Fruit fly (Drosophila melanogaster) Kc167 (cell line): Measurements from ENCODE around the gene AlkB.

Source experiments
- Myc ChIP-seq: fragments of >200 bp; optimal IDR thresholded peaks from 2 replicates; lab custom pipeline; 2017; ENCODE audit warnings: missing external identifiers
- Sin3A ChIP-seq: fragments of >200 bp; optimal IDR thresholded peaks from 2 replicates; lab custom pipeline; 2018; ENCODE audit warnings: missing external identifiers
- h ChIP-seq: fragments of >200 bp; optimal IDR thresholded peaks from 3 replicates; lab custom pipeline; 2018; ENCODE audit warnings: missing external identifiers
- insv ChIP-seq: fragments of >200 bp; optimal IDR thresholded peaks from 3 replicates; lab custom pipeline; 2018; ENCODE audit warnings: missing external identifiers
- psq ChIP-seq: fragments of >200 bp; optimal IDR thresholded peaks from 2 replicates; lab custom pipeline; 2017; ENCODE audit warnings: missing external identifiers
- ttk ChIP-seq: sonication (Bioruptor generic); optimal IDR thresholded peaks from 2 replicates; lab custom pipeline; 2017; ENCODE audit warnings: missing external identifiers

Gene AlkB

dm6 chrX:15868781-15869180 lies 9.5 kb upstream of the AlkB start:
- TF ChIP-seq Myc (lab: Kevin White, UChicago), result no peak
- peak; percentile 81 for TF ChIP-seq ttk (lab: Kevin White, UChicago)

dm6 chrX:15867863-15868262 lies 8.6 kb upstream of the AlkB start, which contains the start of gene Gapdh2:
Gene Gapdh2, plus strand, starts transcription at chrX:15868145.
- TF ChIP-seq Sin3A, result no peak
- no peak for TF ChIP-seq insv (lab: Kevin White, UChicago)
- TF ChIP-seq ttk (lab: Kevin White, UChicago), result no peak
- TF ChIP-seq h (lab: Kevin White, UChicago), result no peak
- no peak for TF ChIP-seq Myc (lab: Kevin White, UChicago)
- no peak for TF ChIP-seq psq

dm6 chrX:15866799-15867412 lies 7.6 kb upstream of the AlkB start:
- TF ChIP-seq Sin3A (no peak), ttk (lab: Kevin White, UChicago) (no peak), psq (no peak), Myc (lab: Kevin White, UChicago) (no peak), insv (lab: Kevin White, UChicago) (no peak), h (lab: Kevin White, UChicago) (no peak)

dm6 chrX:15866032-15866431 lies 6.7 kb upstream of the AlkB start:
- no peak for TF ChIP-seq insv (lab: Kevin White, UChicago)
- TF ChIP-seq Sin3A, result no peak
- TF ChIP-seq ttk (lab: Kevin White, UChicago), result no peak
- TF ChIP-seq h (lab: Kevin White, UChicago), result no peak
- no peak for TF ChIP-seq psq
- no peak for TF ChIP-seq Myc (lab: Kevin White, UChicago)

- TF ChIP-seq Myc (lab: Kevin White, UChicago), result no peak
- TF ChIP-seq ttk (lab: Kevin White, UChicago), result no peak
- no peak for TF ChIP-seq Sin3A
- no peak for TF ChIP-seq h (lab: Kevin White, UChicago)
- no peak for TF ChIP-seq insv (lab: Kevin White, UChicago)
- TF ChIP-seq psq, result no peak
Observed at dm6 chrX:15860479-15860878, 1.2 kb upstream of the AlkB start.

dm6 chrX:15859869-15860268 lies 582 bp upstream of the AlkB start, which contains the start of gene Gbeta13F:
Gene Gbeta13F, plus strand, starts transcription at chrX:15860115.
- TF ChIP-seq ttk (lab: Kevin White, UChicago) (no peak), Sin3A (no peak), Myc (lab: Kevin White, UChicago) (no peak), h (lab: Kevin White, UChicago) (no peak)

- TF ChIP-seq h (lab: Kevin White, UChicago) (no peak), psq (no peak), Sin3A (no peak), ttk (lab: Kevin White, UChicago) (no peak), insv (lab: Kevin White, UChicago) (no peak), Myc (lab: Kevin White, UChicago) (no peak)
Observed at dm6 chrX:15857601-15858284, 1.5 kb downstream of the AlkB start, which contains the start of the genes CG46440 and Myb. Gene CG46440, minus strand, starts transcription at chrX:15857823. Gene Myb, minus strand, starts transcription at chrX:15857823.

- TF ChIP-seq insv (lab: Kevin White, UChicago) (no peak), Myc (lab: Kevin White, UChicago) (no peak), Sin3A (no peak), h (lab: Kevin White, UChicago) (no peak), psq (no peak), ttk (lab: Kevin White, UChicago) (no peak)
Observed at dm6 chrX:15852815-15853542, 6.3 kb downstream of the AlkB start, which contains the start of the genes UBL3 and CG15914. Gene UBL3, minus strand, starts transcription at chrX:15853175. Gene CG15914, plus strand, starts transcription at chrX:15853421.

- TF ChIP-seq Myc (lab: Kevin White, UChicago), result no peak
Observed at dm6 chrX:15849021-15849420, 10.3 kb downstream of the AlkB start, which contains the start of gene sun. Gene sun, minus strand, starts transcription at chrX:15849258.

- TF ChIP-seq Sin3A (no peak), h (lab: Kevin White, UChicago) (no peak), ttk (lab: Kevin White, UChicago) (no peak), psq (no peak), insv (lab: Kevin White, UChicago) (no peak), Myc (lab: Kevin White, UChicago) (no peak)
Observed at dm6 chrX:15844139-15844538, 15.1 kb downstream of the AlkB start, which contains the start of the genes ArgRS and CG8578. Gene ArgRS, minus strand, starts transcription at chrX:15844145. Gene CG8578, plus strand, starts transcription at chrX:15844476.

- no peak for TF ChIP-seq psq
- no peak for TF ChIP-seq h (lab: Kevin White, UChicago)
- no peak for TF ChIP-seq insv (lab: Kevin White, UChicago)
- TF ChIP-seq Myc (lab: Kevin White, UChicago), result no peak
- TF ChIP-seq ttk (lab: Kevin White, UChicago), result no peak
- TF ChIP-seq Sin3A, result no peak
Observed at dm6 chrX:15841346-15841745, 17.9 kb downstream of the AlkB start.

dm6 chrX:15840003-15840402 lies 19.3 kb downstream of the AlkB start:
- no peak for TF ChIP-seq Myc (lab: Kevin White, UChicago)
- no peak for TF ChIP-seq psq
- TF ChIP-seq ttk (lab: Kevin White, UChicago), result no peak
- no peak for TF ChIP-seq h (lab: Kevin White, UChicago)
- TF ChIP-seq insv (lab: Kevin White, UChicago), result no peak
